Fruit fly (Drosophila melanogaster): ENCODE results near the gene CG11760.
A peak's percentile ranks its signal among the peaks of the same experiment; 100 is the strongest.

CG11760 gene

DNA sequence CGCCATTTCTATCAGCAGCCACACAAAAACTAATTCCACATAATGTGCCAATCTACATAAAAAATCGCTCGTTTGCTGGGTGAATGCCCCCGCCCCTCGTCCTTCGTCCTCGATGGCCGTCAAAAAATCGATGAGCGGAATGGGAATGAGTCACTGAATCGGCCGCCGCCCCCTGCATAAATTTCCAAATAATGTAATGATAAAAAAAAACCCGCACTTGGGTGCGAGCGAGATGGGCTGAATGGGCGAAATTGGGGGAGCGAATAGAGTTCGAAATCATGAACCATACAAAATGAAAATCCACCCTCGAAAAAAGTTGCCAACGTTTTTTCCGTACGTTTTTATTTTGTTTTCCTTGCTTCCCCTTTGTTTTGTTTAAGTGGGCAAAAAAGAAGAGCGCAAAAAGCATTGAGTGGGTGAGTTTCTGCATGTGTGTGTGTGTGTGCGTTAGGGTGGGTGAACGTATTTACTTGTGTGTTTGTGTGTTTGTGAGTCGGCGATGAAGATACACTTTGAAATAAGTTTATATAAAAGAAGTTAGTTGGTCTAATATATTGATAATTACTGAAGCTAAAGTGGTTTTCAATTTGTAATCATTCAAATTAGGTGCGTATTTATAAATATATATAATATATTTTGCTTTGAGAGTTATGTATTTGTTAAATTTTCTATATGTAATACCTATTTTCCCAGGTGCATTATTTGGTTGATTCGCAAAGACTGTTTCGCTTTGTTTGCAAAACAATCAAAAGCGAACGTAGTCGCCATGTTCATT is 13.5 kb upstream of the CG11760 start (continued):
- TF ChIP-seq crol (GFP tag; IDR thresholded peaks at IDR 0.05) (0 out of 2 replicates have a peak, but pooled peaks have one; percentile 24), mld (GFP tag; IDR thresholded peaks at IDR 0.05; ENCODE audit: partially characterized antibody) (no peak), shn (GFP tag; optimal IDR thresholded peaks at IDR 0.05) (no peak), CG3838 (GFP tag; optimal IDR thresholded peaks at IDR 0.05) (no peak), CG12744 (GFP tag; optimal IDR thresholded peaks at IDR 0.05) (no peak), CG12769 (tag; optimal IDR thresholded peaks at IDR 0.05) (no peak), Atf3 (GFP tag; optimal IDR thresholded peaks at IDR 0.05) (no peak), zen (tag; optimal IDR thresholded peaks at IDR 0.05) (no peak), fru (optimal IDR thresholded peaks at IDR 0.05) (no peak), CG1832 (GFP tag; optimal IDR thresholded peaks at IDR 0.05) (peak; percentile 32), CG11695 (GFP tag; IDR thresholded peaks at IDR 0.05) (no peak), CG17328 (GFP tag; IDR thresholded peaks at IDR 0.05) (no peak), sqz (GFP tag; optimal IDR thresholded peaks at IDR 0.05) (peak; percentile 98), Chrac-16 (GFP tag; optimal IDR thresholded peaks at IDR 0.05) (no peak), CG12942 (GFP tag; optimal IDR thresholded peaks at IDR 0.05) (no peak), Lpt (GFP tag; optimal IDR thresholded peaks at IDR 0.05) (no peak), CG7357 (GFP tag; IDR thresholded peaks at IDR 0.05) (no peak), kni (GFP tag; optimal IDR thresholded peaks at IDR 0.05) (no peak), pros (GFP tag; optimal IDR thresholded peaks at IDR 0.05) (peak; percentile 45), Ptx1 (GFP tag; IDR thresholded peaks at IDR 0.05) (no peak), CG7271 (tag; optimal IDR thresholded peaks at IDR 0.05) (no peak), CG9797 (GFP tag; optimal IDR thresholded peaks at IDR 0.05) (no peak), CG1529 (GFP tag; optimal IDR thresholded peaks at IDR 0.05) (no peak), Kr (GFP tag; optimal IDR thresholded peaks at IDR 0.05) (no peak), Sin3A (optimal IDR thresholded peaks at IDR 0.05) (no peak), CG10267 (tag; optimal IDR thresholded peaks at IDR 0.05) (peak; percentile 3), CG17912 (GFP tag; optimal IDR thresholded peaks at IDR 0.05) (no peak), CG7745 (tag; optimal IDR thresholded peaks at IDR 0.05) (no peak), Lhr (GFP tag; optimal IDR thresholded peaks at IDR 0.05) (no peak), CoRest (tag; optimal IDR thresholded peaks at IDR 0.05) (no peak), pzg (GFP tag; optimal IDR thresholded peaks at IDR 0.05) (no peak), Gsc (GFP tag; IDR thresholded peaks at IDR 0.05) (no peak), CG18262 (tag; optimal IDR thresholded peaks at IDR 0.05) (peak; percentile 22), Ssrp (tag; optimal IDR thresholded peaks at IDR 0.05) (no peak), mam (GFP tag; optimal IDR thresholded peaks at IDR 0.05) (no peak), esg (GFP tag; conservative IDR thresholded peaks at IDR 0.05) (no peak), CG4617 (GFP tag; optimal IDR thresholded peaks at IDR 0.05; ENCODE audit: borderline replicate concordance) (no peak), CG18599 (GFP tag; optimal IDR thresholded peaks at IDR 0.05) (peak; percentile 17), CG9437 (GFP tag; optimal IDR thresholded peaks at IDR 0.05) (no peak), gcm (GFP tag; optimal IDR thresholded peaks at IDR 0.05) (no peak), nom (GFP tag; optimal IDR thresholded peaks at IDR 0.05) (peak; percentile 71), CG10209 (GFP tag; optimal IDR thresholded peaks at IDR 0.05) (no peak), stwl (tag; optimal IDR thresholded peaks at IDR 0.05) (no peak), chinmo (GFP tag; IDR thresholded peaks at IDR 0.05; ENCODE audit: partially characterized antibody) (no peak), dmrt99B (tag; optimal IDR thresholded peaks at IDR 0.05) (no peak), lola (GFP tag; optimal IDR thresholded peaks at IDR 0.05) (no peak), tio (GFP tag; optimal IDR thresholded peaks at IDR 0.05) (no peak), CG4820 (GFP tag; optimal IDR thresholded peaks at IDR 0.05) (no peak), CrebB (tag; optimal IDR thresholded peaks at IDR 0.05) (no peak), Camta (GFP tag; optimal IDR thresholded peaks at IDR 0.05) (no peak)
